Fruit fly (Drosophila melanogaster): ENCODE results near the gene CG11437.
A peak's percentile ranks its signal among the peaks of the same experiment; 100 is the strongest.

- peak; percentile 32 for TF ChIP-seq gl (tag; optimal IDR thresholded peaks at IDR 0.05)
- TF ChIP-seq CG17806 (tag; optimal IDR thresholded peaks at IDR 0.05), result no peak
- peak; percentile 53 for TF ChIP-seq CG15710 (tag; optimal IDR thresholded peaks at IDR 0.05)
- TF ChIP-seq CG9948 (tag; optimal IDR thresholded peaks at IDR 0.05), result no peak
- TF ChIP-seq CG8159 (tag; optimal IDR thresholded peaks at IDR 0.05), result peak; percentile 35
- no peak; the same call in 1 of the 2 replicates for TF ChIP-seq Ets98B (GFP tag; IDR thresholded peaks at IDR 0.05)
- TF ChIP-seq Pif1A (GFP tag; optimal IDR thresholded peaks at IDR 0.05), result peak; percentile 5
Observed at dm6 chr3L:22420603-22421308, 47.9 kb upstream of the CG11437 start.

All from whole organism, pupa.